Worm (Caenorhabditis elegans) whole organism, mixed stage, embryonic: ENCODE results near the gene Y53F4B.11.
"Not testable (repeated sequence)": the region's sequence is repeated elsewhere in the genome, so short reads cannot be mapped to it uniquely, and the experiment has no call there.

Experiments used
- M03D4.4 ChIP-seq: sonication (generic microtip); optimal IDR thresholded peaks from 2 replicates; lab custom pipeline; 2017; ENCODE audit warnings: mild to moderate bottlenecking, missing genetic modification characterization, missing compliant biosample characterization
- bed-3 ChIP-seq: fragments of 200-800 bp; sonication (Bioruptor generic); optimal IDR thresholded peaks from 3 replicates; lab custom pipeline; 2018; ENCODE audit warnings: mild to moderate bottlenecking, missing genetic modification characterization, moderate library complexity, missing compliant biosample characterization
- blmp-1 ChIP-seq: fragments of 150-350 bp; optimal IDR thresholded peaks from 2 replicates; lab custom pipeline; 2014; ENCODE audit warnings: missing biosample characterization, missing genetic modification characterization
- ceh-43 ChIP-seq: fragments of 200-800 bp; sonication (Bioruptor generic); optimal IDR thresholded peaks from 2 replicates; lab custom pipeline; 2018; ENCODE audit warnings: mild to moderate bottlenecking, missing genetic modification characterization, moderate library complexity, missing compliant biosample characterization
- ceh-83 ChIP-seq: fragments of 200-800 bp; sonication (Bioruptor generic); optimal IDR thresholded peaks from 2 replicates; lab custom pipeline; 2018; ENCODE audit warnings: mild to moderate bottlenecking, missing genetic modification characterization, missing compliant biosample characterization
- ces-1 ChIP-seq: fragments of 150-350 bp; optimal IDR thresholded peaks from 2 replicates; lab custom pipeline; 2014; ENCODE audit warnings: missing biosample characterization, missing genetic modification reagents, missing genetic modification characterization
- drap-1 ChIP-seq: fragments of 200-800 bp; sonication (Bioruptor generic); optimal IDR thresholded peaks from 3 replicates; lab custom pipeline; 2018; ENCODE audit warnings: mild to moderate bottlenecking, missing genetic modification characterization, missing compliant biosample characterization
- flh-1 ChIP-seq: fragments of 200-800 bp; sonication (Bioruptor generic); optimal IDR thresholded peaks from 2 replicates; lab custom pipeline; 2018; ENCODE audit warnings: mild to moderate bottlenecking, missing genetic modification characterization, moderate library complexity, missing compliant biosample characterization
- ham-2 ChIP-seq: fragments of 200-800 bp; sonication (Bioruptor generic); optimal IDR thresholded peaks from 2 replicates; lab custom pipeline; 2018; ENCODE audit warnings: mild to moderate bottlenecking, missing genetic modification characterization, missing compliant biosample characterization
- hlh-1 ChIP-seq: fragments of 150-350 bp; optimal IDR thresholded peaks from 2 replicates; lab custom pipeline; 2014; ENCODE audit warnings: missing biosample characterization, missing genetic modification reagents, missing genetic modification characterization
- lin-13 ChIP-seq: fragments of 150-350 bp; optimal IDR thresholded peaks from 2 replicates; lab custom pipeline; 2014; ENCODE audit warnings: missing biosample characterization, missing genetic modification characterization
- lin-32 ChIP-seq: fragments of 200-800 bp; sonication (Bioruptor generic); optimal IDR thresholded peaks from 2 replicates; lab custom pipeline; 2018; ENCODE audit warnings: mild to moderate bottlenecking, missing genetic modification characterization, missing compliant biosample characterization
- lsy-2 ChIP-seq: fragments of 150-350 bp; optimal IDR thresholded peaks from 2 replicates; lab custom pipeline; 2014; ENCODE audit warnings: missing biosample characterization, missing genetic modification characterization
- mab-5 ChIP-seq: fragments of 150-350 bp; optimal IDR thresholded peaks from 2 replicates; lab custom pipeline; 2014; ENCODE audit warnings: missing biosample characterization, missing genetic modification characterization
- mep-1 ChIP-seq: fragments of 150-350 bp; optimal IDR thresholded peaks from 2 replicates; lab custom pipeline; 2017; ENCODE audit warnings: missing biosample characterization, missing genetic modification reagents, missing genetic modification characterization, inconsistent platforms
- nhr-2 ChIP-seq: fragments of 150-350 bp; optimal IDR thresholded peaks from 2 replicates; lab custom pipeline; 2014; ENCODE audit warnings: missing biosample characterization, missing genetic modification characterization
- nhr-237 ChIP-seq: fragments of 150-350 bp; optimal IDR thresholded peaks from 2 replicates; lab custom pipeline; 2014; ENCODE audit warnings: missing biosample characterization, missing genetic modification characterization
- nhr-28 ChIP-seq: fragments of 150-350 bp; optimal IDR thresholded peaks from 2 replicates; lab custom pipeline; 2014; ENCODE audit warnings: missing biosample characterization, missing genetic modification characterization
- nhr-76 ChIP-seq: sonication (generic microtip); optimal IDR thresholded peaks from 2 replicates; lab custom pipeline; 2017; ENCODE audit warnings: missing biosample characterization, missing genetic modification characterization
- pha-4 ChIP-seq: fragments of 150-350 bp; optimal IDR thresholded peaks from 2 replicates; lab custom pipeline; 2018; ENCODE audit warnings: missing biosample characterization, missing genetic modification reagents, missing genetic modification characterization
- sem-2 ChIP-seq: fragments of 200-800 bp; sonication (Bioruptor generic); optimal IDR thresholded peaks from 2 replicates; lab custom pipeline; 2018; ENCODE audit warnings: mild to moderate bottlenecking, missing genetic modification characterization, missing compliant biosample characterization
- sptf-1 ChIP-seq: sonication (generic microtip); optimal IDR thresholded peaks from 2 replicates; lab custom pipeline; 2017; ENCODE audit warnings: mild to moderate bottlenecking, missing genetic modification characterization, moderate library complexity, missing compliant biosample characterization
- unc-39 ChIP-seq: fragments of 150-350 bp; optimal IDR thresholded peaks from 2 replicates; lab custom pipeline; 2014; ENCODE audit warnings: missing biosample characterization, missing genetic modification characterization
- unc-62 ChIP-seq: fragments of 150-350 bp; optimal IDR thresholded peaks from 2 replicates; lab custom pipeline; 2014; ENCODE audit warnings: missing biosample characterization, missing genetic modification reagents, missing genetic modification characterization
- zip-8 ChIP-seq: fragments of 150-350 bp; optimal IDR thresholded peaks from 2 replicates; lab custom pipeline; 2014; ENCODE audit warnings: missing biosample characterization, missing genetic modification characterization

The Y53F4B.11 gene

ce11 chrII:14966420-14966819 lies 44.1 kb upstream of the Y53F4B.11 start:
- no peak for TF ChIP-seq hlh-1 (tag; lab: Kevin White, UChicago)
- no peak for TF ChIP-seq mep-1 (tag; lab: Kevin White, UChicago)
- no peak for TF ChIP-seq nhr-76
- no peak for TF ChIP-seq blmp-1
- TF ChIP-seq, all 35 proteins: peak for 0

ce11 chrII:14967084-14967483 lies 43.5 kb upstream of the Y53F4B.11 start:
- no peak for TF ChIP-seq nhr-28 (tag; lab: Kevin White, UChicago)
- no peak for TF ChIP-seq lin-32 (GFP tag; lab: Kevin White, UChicago)
- TF ChIP-seq M03D4.4 (tag; lab: Kevin White, UChicago): no peak
- peak; percentile 84 for TF ChIP-seq pha-4 (tag; lab: Kevin White, UChicago)
- no peak for TF ChIP-seq ceh-43 (GFP tag; lab: Kevin White, UChicago)
- no peak for TF ChIP-seq unc-62 (GFP tag; lab: Kevin White, UChicago)

- TF ChIP-seq lsy-2 (tag; lab: Kevin White, UChicago) (no peak), ceh-43 (GFP tag; lab: Kevin White, UChicago) (no peak), sem-2 (no peak), unc-39 (tag; lab: Kevin White, UChicago) (no peak), ceh-83 (GFP tag; lab: Kevin White, UChicago) (no peak), lin-13 (tag; lab: Kevin White, UChicago) (no peak), blmp-1 (no peak), ces-1 (GFP tag; lab: Kevin White, UChicago) (no peak), sptf-1 (tag; lab: Kevin White, UChicago) (no peak), mab-5 (tag; lab: Kevin White, UChicago) (no peak)
- TF ChIP-seq, all 35 proteins: peak for 0
Measured at ce11 chrII:14968275-14968674, 42.3 kb upstream of the Y53F4B.11 start.

ce11 chrII:14969320-14969950 lies 41.1 kb upstream of the Y53F4B.11 start, which contains the start of the genes pole-4, nsun-5 and metl-2:
TSS of gene pole-4 (minus strand) at chrII:14969354.
TSS of gene nsun-5 (plus strand) at chrII:14969617.
TSS of gene metl-2 (plus strand) at chrII:14969900.
- peak; percentile 14 for TF ChIP-seq mep-1 (tag; lab: Kevin White, UChicago)
- TF ChIP-seq lsy-2 (tag; lab: Kevin White, UChicago): peak; percentile 70
- TF ChIP-seq ces-1 (GFP tag; lab: Kevin White, UChicago): peak; percentile 75
- no peak for TF ChIP-seq lin-13 (tag; lab: Kevin White, UChicago)
- no peak for TF ChIP-seq nhr-237 (tag; lab: Kevin White, UChicago)
- TF ChIP-seq, all 35 proteins: peak for 3

DNA sequence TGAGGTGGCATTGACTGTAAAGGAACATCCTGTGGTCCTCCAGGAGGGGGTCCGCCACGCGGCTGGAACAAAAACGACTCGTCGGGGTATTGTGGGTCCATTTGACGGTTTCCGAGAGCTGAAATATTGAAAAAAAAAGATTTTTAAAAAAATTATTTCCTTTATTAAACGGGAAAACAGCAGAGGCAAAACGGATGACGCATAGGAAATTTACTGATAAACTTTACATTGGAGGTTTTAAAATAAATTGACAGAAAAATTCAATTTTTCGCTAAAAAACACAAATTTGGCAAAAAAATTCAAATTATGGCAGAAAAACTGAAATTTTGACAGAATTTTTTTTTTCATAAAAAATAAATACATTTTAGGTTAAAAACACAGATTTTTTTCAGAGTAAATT lies 26.6 kb upstream of the Y53F4B.11 start, which contains the start of gene Y53F4B.5:
Gene Y53F4B.5, minus strand, starts transcription at position 101 of the 400 bp plus-strand sequence.
- TF ChIP-seq zip-8 (tag; lab: Kevin White, UChicago): no peak
- TF ChIP-seq sptf-1 (tag; lab: Kevin White, UChicago): no peak
- TF ChIP-seq hlh-1 (tag; lab: Kevin White, UChicago): no peak
- TF ChIP-seq unc-39 (tag; lab: Kevin White, UChicago): no peak
- TF ChIP-seq lin-13 (tag; lab: Kevin White, UChicago): no peak
- TF ChIP-seq flh-1 (GFP tag; lab: Kevin White, UChicago): no peak
- no peak for TF ChIP-seq ces-1 (GFP tag; lab: Kevin White, UChicago)
- TF ChIP-seq lin-32 (GFP tag; lab: Kevin White, UChicago): no peak
- no peak for TF ChIP-seq unc-62 (GFP tag; lab: Kevin White, UChicago)
- TF ChIP-seq bed-3: no peak
- TF ChIP-seq ham-2 (GFP tag; lab: Kevin White, UChicago): no peak
- TF ChIP-seq lsy-2 (tag; lab: Kevin White, UChicago): no peak
- no peak for TF ChIP-seq mep-1 (tag; lab: Kevin White, UChicago)

DNA sequence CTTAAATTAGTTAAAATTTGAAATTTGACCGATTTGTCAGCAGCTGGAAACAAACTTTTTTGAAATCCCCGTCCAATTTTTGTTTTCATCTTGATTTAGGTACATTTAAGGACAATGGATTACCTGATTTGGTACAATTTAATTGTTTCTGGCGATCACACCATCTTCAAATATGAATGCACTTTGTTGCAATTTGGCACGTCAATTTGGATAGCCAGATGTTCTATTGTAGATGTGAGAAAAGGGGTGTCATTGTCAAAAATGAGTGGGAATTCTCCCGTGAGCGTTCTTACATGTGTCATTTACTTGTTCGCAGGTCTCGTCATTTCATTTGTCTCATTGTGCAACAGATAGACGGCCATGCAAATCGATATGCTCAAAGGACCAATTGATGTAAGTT lies 22.4 kb upstream of the Y53F4B.11 start, which contains the start of gene Y53F4B.43:
Gene Y53F4B.43, plus strand, starts transcription at position 301 of the 400 bp plus-strand sequence.
- TF ChIP-seq blmp-1; flh-1 (GFP tag; lab: Kevin White, UChicago); drap-1 (GFP tag; lab: Kevin White, UChicago): not testable (repeated sequence)

DNA sequence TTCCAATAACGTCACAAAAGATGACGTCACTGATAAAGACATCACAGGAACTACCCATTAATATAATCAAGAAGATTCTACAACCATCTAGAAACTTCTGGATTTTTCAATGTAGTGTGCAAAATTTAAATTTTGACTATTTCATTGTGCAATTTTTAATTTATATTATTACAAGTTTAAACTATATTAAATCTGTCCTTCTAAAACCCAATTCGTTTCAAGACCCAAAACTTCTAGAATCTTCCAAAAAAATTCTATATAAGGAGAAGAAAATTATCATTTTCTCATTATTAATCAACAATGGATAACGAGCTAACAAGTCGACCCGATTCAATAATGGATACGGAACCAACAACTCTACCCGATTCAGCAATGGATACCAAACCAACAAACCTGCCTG lies 17.9 kb upstream of the Y53F4B.11 start, which contains the start of gene Y53F4B.7:
Gene Y53F4B.7, plus strand, starts transcription at position 301 of the 400 bp plus-strand sequence.
- not testable (repeated sequence) for TF ChIP-seq flh-1 (GFP tag; lab: Kevin White, UChicago); ceh-43 (GFP tag; lab: Kevin White, UChicago); nhr-2 (tag; lab: Kevin White, UChicago)
